Fruit fly (Drosophila melanogaster) Kc167 (cell line): ENCODE results near the gene yl.

ENCODE experiments used
- Myc ChIP-seq: fragments of >200 bp; optimal IDR thresholded peaks from 2 replicates; lab custom pipeline; 2017; ENCODE audit warnings: missing external identifiers
- Sin3A ChIP-seq: fragments of >200 bp; optimal IDR thresholded peaks from 2 replicates; lab custom pipeline; 2018; ENCODE audit warnings: missing external identifiers
- h ChIP-seq: fragments of >200 bp; optimal IDR thresholded peaks from 3 replicates; lab custom pipeline; 2018; ENCODE audit warnings: missing external identifiers
- insv ChIP-seq: fragments of >200 bp; optimal IDR thresholded peaks from 3 replicates; lab custom pipeline; 2018; ENCODE audit warnings: missing external identifiers
- psq ChIP-seq: fragments of >200 bp; optimal IDR thresholded peaks from 2 replicates; lab custom pipeline; 2017; ENCODE audit warnings: missing external identifiers
- ttk ChIP-seq: sonication (Bioruptor generic); optimal IDR thresholded peaks from 2 replicates; lab custom pipeline; 2017; ENCODE audit warnings: missing external identifiers

dm6 chrX:14237873-14238394 lies 44.9 kb downstream of the yl start, which contains the start of the genes Fbxl4 and Dus2:
- TF ChIP-seq psq = no peak
- TF ChIP-seq insv (lab: Kevin White, UChicago) = no peak
- no peak for TF ChIP-seq ttk (lab: Kevin White, UChicago)
- no peak for TF ChIP-seq Myc
- no peak for TF ChIP-seq h (lab: Kevin White, UChicago)
- no peak for TF ChIP-seq Sin3A (lab: Kevin White, UChicago)
